Fruit fly (Drosophila melanogaster) whole organism, embryonic: Measurements from ENCODE around the gene Cpr78Ca.
A peak's percentile ranks its signal among the peaks of the same experiment; 100 is the strongest.

Experiments used
- Bteb2 ChIP-seq: fragments of 200-800 bp; sonication (Bioruptor generic); optimal IDR thresholded peaks from 2 replicates; lab custom pipeline; 2016; ENCODE audit warnings: missing biosample characterization, missing genetic modification characterization
- CG10959 ChIP-seq: fragments of 200-800 bp; sonication (Bioruptor generic); IDR thresholded peaks from 2 replicates; pipeline ENCODE4 v1.3.6; 2022; ENCODE audit warnings: missing biosample characterization, missing genetic modification characterization
- CG13424 ChIP-seq: fragments of 200-800 bp; sonication (Bioruptor generic); optimal IDR thresholded peaks from 2 replicates; lab custom pipeline; 2019; ENCODE audit warnings: missing biosample characterization, mild to moderate bottlenecking, missing genetic modification characterization, moderate library complexity
- CG13894 ChIP-seq: fragments of 200-800 bp; sonication (Bioruptor generic); optimal IDR thresholded peaks from 3 replicates; lab custom pipeline; 2018; ENCODE audit warnings: missing biosample characterization, mild to moderate bottlenecking, missing genetic modification characterization, moderate library complexity
- CG1602 ChIP-seq: fragments of 200-800 bp; sonication (Bioruptor generic); optimal IDR thresholded peaks from 3 replicates; lab custom pipeline; 2016; ENCODE audit warnings: missing biosample characterization, missing genetic modification characterization
- CG2120 ChIP-seq: fragments of 200-800 bp; sonication (Bioruptor generic); optimal IDR thresholded peaks from 3 replicates; lab custom pipeline; 2016; ENCODE audit warnings: missing biosample characterization, missing genetic modification characterization
- CG31388 ChIP-seq: fragments of 200-800 bp; sonication (Bioruptor generic); optimal IDR thresholded peaks from 2 replicates; lab custom pipeline; 2016; ENCODE audit warnings: missing biosample characterization, missing genetic modification characterization
- CG3281 ChIP-seq: fragments of 200-800 bp; sonication (Bioruptor generic); optimal IDR thresholded peaks from 3 replicates; lab custom pipeline; 2017; ENCODE audit warnings: missing biosample characterization, mild to moderate bottlenecking, missing genetic modification characterization
- CG34224 ChIP-seq: fragments of 200-800 bp; sonication (Bioruptor generic); IDR thresholded peaks from 3 replicates; pipeline ENCODE4 v1.3.6; 2022; ENCODE audit warnings: missing biosample characterization, missing genetic modification characterization; ENCODE audit not compliant: partially characterized antibody
- CG34376 ChIP-seq: fragments of 200-800 bp; sonication (Bioruptor generic); optimal IDR thresholded peaks from 2 replicates; lab custom pipeline; 2018; ENCODE audit warnings: missing biosample characterization, mild to moderate bottlenecking, missing genetic modification characterization
- CG3726 ChIP-seq: fragments of 200-800 bp; sonication (Bioruptor generic); IDR thresholded peaks from 3 replicates; pipeline ENCODE4, ENCODE4 v1.3.6; 2022; ENCODE audit warnings: missing biosample characterization, missing genetic modification characterization
- CG4282 ChIP-seq: fragments of 200-800 bp; sonication (Bioruptor generic); optimal IDR thresholded peaks from 2 replicates; lab custom pipeline; 2016; ENCODE audit warnings: missing biosample characterization, missing genetic modification characterization
- CG5180 ChIP-seq: fragments of 200-800 bp; sonication (Bioruptor generic); optimal IDR thresholded peaks from 3 replicates; lab custom pipeline; 2017; ENCODE audit warnings: missing biosample characterization, missing genetic modification characterization, mild to moderate bottlenecking, moderate library complexity, missing genetic modification reagents
- CG7271 ChIP-seq: fragments of 200-800 bp; sonication (Bioruptor generic); optimal IDR thresholded peaks from 2 replicates; lab custom pipeline; 2018; ENCODE audit warnings: missing biosample characterization, mild to moderate bottlenecking, missing genetic modification characterization, moderate library complexity
- CG7786 ChIP-seq: fragments of 200-800 bp; sonication (Bioruptor generic); optimal IDR thresholded peaks from 2 replicates; lab custom pipeline; 2016; ENCODE audit warnings: missing biosample characterization, missing genetic modification characterization
- CG7839 ChIP-seq: fragments of 200-800 bp; sonication (Bioruptor generic); optimal IDR thresholded peaks from 3 replicates; lab custom pipeline; 2018; ENCODE audit warnings: missing biosample characterization, mild to moderate bottlenecking, missing genetic modification characterization, moderate library complexity
- CG8359 ChIP-seq: fragments of 200-800 bp; sonication (Bioruptor generic); optimal IDR thresholded peaks from 2 replicates; lab custom pipeline; 2017; ENCODE audit warnings: missing biosample characterization, mild to moderate bottlenecking, missing genetic modification characterization, borderline replicate concordance
- CG8388 ChIP-seq: fragments of 200-800 bp; sonication (Bioruptor generic); optimal IDR thresholded peaks from 2 replicates; lab custom pipeline; 2019; ENCODE audit warnings: missing biosample characterization, mild to moderate bottlenecking, missing genetic modification characterization, moderate library complexity
- Dip3 ChIP-seq: fragments of 200-800 bp; sonication (Bioruptor generic); optimal IDR thresholded peaks from 3 replicates; lab custom pipeline; 2016; ENCODE audit warnings: missing biosample characterization, missing genetic modification characterization
- Fer2 ChIP-seq: fragments of 200-800 bp; sonication (Bioruptor generic); optimal IDR thresholded peaks from 2 replicates; lab custom pipeline; 2018; ENCODE audit warnings: missing biosample characterization, mild to moderate bottlenecking, missing genetic modification characterization, moderate library complexity
- Gsc ChIP-seq: fragments of 200-800 bp; sonication (Bioruptor generic); IDR thresholded peaks from 2 replicates; pipeline ENCODE4 v1.3.6; 2022; ENCODE audit warnings: missing biosample characterization, missing genetic modification characterization
- Hmx ChIP-seq: fragments of 200-800 bp; sonication (Bioruptor generic); optimal IDR thresholded peaks from 2 replicates; lab custom pipeline; 2016; ENCODE audit warnings: missing biosample characterization, missing genetic modification characterization
- Hr39 ChIP-seq: fragments of >200 bp; optimal IDR thresholded peaks from 2 replicates; lab custom pipeline; 2017
- NFAT ChIP-seq: fragments of 200-800 bp; sonication (Bioruptor generic); IDR thresholded peaks from 2 replicates; pipeline ENCODE4 v1.3.6; 2022; ENCODE audit warnings: missing biosample characterization, missing genetic modification characterization
- Nf-YB ChIP-seq: fragments of 200-800 bp; sonication (Bioruptor generic); optimal IDR thresholded peaks from 3 replicates; lab custom pipeline; 2019; ENCODE audit warnings: missing biosample characterization, mild to moderate bottlenecking, missing genetic modification characterization, moderate library complexity
- Ravus ChIP-seq: fragments of 200-800 bp; sonication (Bioruptor generic); IDR thresholded peaks from 2 replicates; pipeline ENCODE4 v1.3.6; 2022; ENCODE audit warnings: missing biosample characterization, missing genetic modification characterization
- Sry-β ChIP-seq: fragments of 200-800 bp; sonication (Bioruptor generic); optimal IDR thresholded peaks from 2 replicates; lab custom pipeline; 2018; ENCODE audit warnings: missing biosample characterization, mild to moderate bottlenecking, missing genetic modification characterization, moderate library complexity
- Sry-δ ChIP-seq: fragments of 200-800 bp; sonication (Bioruptor generic); optimal IDR thresholded peaks from 2 replicates; lab custom pipeline; 2016; ENCODE audit warnings: missing biosample characterization, missing genetic modification characterization
- Vsx1 ChIP-seq: fragments of 200-800 bp; sonication (Bioruptor generic); optimal IDR thresholded peaks from 2 replicates; lab custom pipeline; 2017; ENCODE audit warnings: missing biosample characterization, mild to moderate bottlenecking, missing genetic modification characterization, missing genetic modification reagents
- YL-1 ChIP-seq: fragments of 200-800 bp; sonication (Bioruptor generic); optimal IDR thresholded peaks from 3 replicates; lab custom pipeline; 2017; ENCODE audit warnings: missing biosample characterization, mild to moderate bottlenecking, missing genetic modification characterization
- ash1 ChIP-seq: fragments of 200-800 bp; sonication (Bioruptor generic); optimal IDR thresholded peaks from 2 replicates; lab custom pipeline; 2018; ENCODE audit warnings: missing biosample characterization, mild to moderate bottlenecking, missing genetic modification characterization
- cato ChIP-seq: fragments of 200-800 bp; sonication (Bioruptor generic); optimal IDR thresholded peaks from 2 replicates; lab custom pipeline; 2016; ENCODE audit warnings: missing biosample characterization, missing genetic modification characterization, borderline replicate concordance
- dati ChIP-seq: fragments of 200-800 bp; sonication (Bioruptor generic); IDR thresholded peaks from 2 replicates; pipeline ENCODE4 v1.3.6; 2022; ENCODE audit warnings: missing biosample characterization, missing genetic modification characterization
- dimm ChIP-seq: fragments of 200-800 bp; sonication (Bioruptor generic); IDR thresholded peaks from 2 replicates; pipeline ENCODE4 v1.3.6; 2022; ENCODE audit warnings: missing biosample characterization, missing genetic modification characterization
- disco-r ChIP-seq: fragments of 200-800 bp; sonication (Bioruptor generic); optimal IDR thresholded peaks from 2 replicates; lab custom pipeline; 2016; ENCODE audit warnings: missing biosample characterization, missing genetic modification characterization
- gcm2 ChIP-seq: fragments of 200-800 bp; sonication (Bioruptor generic); optimal IDR thresholded peaks from 2 replicates; lab custom pipeline; 2016; ENCODE audit warnings: missing biosample characterization, missing genetic modification characterization
- hb ChIP-seq: fragments of 200-800 bp; sonication (Bioruptor generic); IDR thresholded peaks from 3 replicates; pipeline ENCODE4 v1.3.6; 2022; ENCODE audit warnings: missing biosample characterization, missing genetic modification characterization; ENCODE audit not compliant: partially characterized antibody
- insv ChIP-seq, 2 experiments: fragments of 200-800 bp; sonication (Bioruptor generic); optimal IDR thresholded peaks; 3 replicates each; lab custom pipeline; 2016 to 2018; ENCODE audit warnings: missing biosample characterization in 2 of 2, missing genetic modification characterization in 2 of 2
- lab ChIP-seq: fragments of 200-800 bp; sonication (Bioruptor generic); optimal IDR thresholded peaks from 3 replicates; lab custom pipeline; 2017; ENCODE audit warnings: missing biosample characterization, missing genetic modification characterization, mild to moderate bottlenecking, moderate library complexity, missing genetic modification reagents
- lilli ChIP-seq: fragments of 200-800 bp; sonication (Bioruptor generic); optimal IDR thresholded peaks from 3 replicates; lab custom pipeline; 2016; ENCODE audit warnings: missing biosample characterization, missing genetic modification characterization
- lola ChIP-seq, 3 experiments: fragments of >200 bp in 2 of 3; fragments of 200-800 bp in 1 of 3; sonication (Bioruptor generic) in 1 of 3; optimal IDR thresholded peaks; 2 replicates each; lab custom pipeline; 2017 to 2019; ENCODE audit warnings: missing biosample characterization in 3 of 3, missing genetic modification characterization in 3 of 3, mild to moderate bottlenecking in 1 of 3, moderate library complexity in 1 of 3
- nau ChIP-seq: fragments of 200-800 bp; sonication (Bioruptor generic); optimal IDR thresholded peaks from 3 replicates; lab custom pipeline; 2017; ENCODE audit warnings: missing biosample characterization, mild to moderate bottlenecking, missing genetic modification characterization, missing genetic modification reagents
- pfk ChIP-seq: fragments of 200-800 bp; sonication (Bioruptor generic); optimal IDR thresholded peaks from 2 replicates; lab custom pipeline; 2018; ENCODE audit warnings: missing biosample characterization, mild to moderate bottlenecking, missing genetic modification characterization, moderate library complexity
- ro ChIP-seq: fragments of 200-800 bp; sonication (Bioruptor generic); IDR thresholded peaks from 2 replicates; pipeline ENCODE4 v1.3.6; 2022; ENCODE audit warnings: missing biosample characterization, missing genetic modification characterization
- sens ChIP-seq: fragments of 200-800 bp; sonication (Bioruptor generic); peaks from one replicate; lab custom pipeline; 2016; ENCODE audit warnings: missing biosample characterization, missing genetic modification characterization
- slbo ChIP-seq: fragments of 200-800 bp; sonication (Bioruptor generic); IDR thresholded peaks from 2 replicates; pipeline ENCODE4 v1.3.6; 2022; ENCODE audit warnings: missing biosample characterization, missing genetic modification characterization
- stc ChIP-seq: fragments of 200-800 bp; sonication (Bioruptor generic); IDR thresholded peaks from 2 replicates; pipeline ENCODE4 v1.3.6; 2022; ENCODE audit warnings: missing biosample characterization, missing genetic modification characterization
- tin ChIP-seq: fragments of 200-800 bp; sonication (Bioruptor generic); optimal IDR thresholded peaks from 3 replicates; lab custom pipeline; 2016; ENCODE audit warnings: missing biosample characterization, missing genetic modification characterization
- toy ChIP-seq: fragments of 200-800 bp; sonication (Bioruptor generic); IDR thresholded peaks from 2 replicates; pipeline ENCODE4 v1.3.6; 2022; ENCODE audit warnings: missing biosample characterization, missing genetic modification characterization
- vnd ChIP-seq: fragments of 200-800 bp; sonication (Bioruptor generic); IDR thresholded peaks from 3 replicates; pipeline ENCODE4 v1.3.6; 2022; ENCODE audit warnings: missing biosample characterization, missing genetic modification characterization; ENCODE audit not compliant: partially characterized antibody
- yki ChIP-seq: fragments of >200 bp; optimal IDR thresholded peaks from 3 replicates; lab custom pipeline; 2018

The Cpr78Ca gene

dm6 chr3L:21304400-21304799 is 11.8 kb upstream of the Cpr78Ca start, which contains the start of the genes CG11309 and CG7632 (continued):
- TF ChIP-seq Nf-YB (GFP tag; lab: Kevin White, UChicago), result peak; percentile 93
- TF ChIP-seq CG10959 (GFP tag; lab: Robert Waterston, UW), result peak; percentile 97
- TF ChIP-seq CG31388, result peak; percentile 95
- TF ChIP-seq CG13424 (tag; lab: Kevin White, UChicago), result peak; percentile 100
- TF ChIP-seq slbo (GFP tag; lab: Robert Waterston, UW), result peak; percentile 94
- TF ChIP-seq nau (GFP tag; lab: Kevin White, UChicago), result peak; percentile 99
- TF ChIP-seq CG3726 (GFP tag; lab: Robert Waterston, UW), result peak; percentile 97
- TF ChIP-seq CG5180 (GFP tag; lab: Kevin White, UChicago), result peak; percentile 94
- peak; percentile 95 for TF ChIP-seq dati
- TF ChIP-seq Hmx (GFP tag; lab: Kevin White, UChicago), result peak; percentile 96
- peak; percentile 98 for TF ChIP-seq Dip3 (GFP tag; lab: Kevin White, UChicago)
- peak; percentile 98 for TF ChIP-seq CG1602 (GFP tag; lab: Kevin White, UChicago)
- TF ChIP-seq toy (GFP tag; lab: Robert Waterston, UW), result peak; percentile 97
- TF ChIP-seq Vsx1 (GFP tag; lab: Kevin White, UChicago), result peak; percentile 98
- peak; percentile 100 for TF ChIP-seq lab (GFP tag; lab: Kevin White, UChicago)
- TF ChIP-seq ro (GFP tag; lab: Robert Waterston, UW), result peak; percentile 81
- peak; percentile 93 for TF ChIP-seq dimm
- peak; percentile 99 for TF ChIP-seq stc
- peak; percentile 99 for TF ChIP-seq CG13894 (tag; lab: Kevin White, UChicago)
- peak; percentile 97 for TF ChIP-seq disco-r (GFP tag; lab: Kevin White, UChicago)
- TF ChIP-seq Sry-β (GFP tag; lab: Kevin White, UChicago), result peak; percentile 81
- peak; percentile 99 for TF ChIP-seq tin (GFP tag; lab: Kevin White, UChicago)
- peak; percentile 96 for TF ChIP-seq gcm2 (GFP tag; lab: Kevin White, UChicago)
- peak in 1 of 3 experiments; percentile 100 for TF ChIP-seq lola (GFP tag; optimal IDR thresholded peaks at IDR 0.05; lab: Kevin White, UChicago)
- TF ChIP-seq CG8359 (GFP tag; lab: Kevin White, UChicago), result peak; percentile 95
- TF ChIP-seq pfk (GFP tag; lab: Kevin White, UChicago), result peak; percentile 88
- TF ChIP-seq CG7271 (tag; lab: Kevin White, UChicago), result peak; percentile 100
- peak; percentile 100 for TF ChIP-seq CG34376 (GFP tag; lab: Kevin White, UChicago)
- TF ChIP-seq Ravus (GFP tag; lab: Robert Waterston, UW), result peak; percentile 90
- TF ChIP-seq yki (lab: Kevin White, UChicago), result peak; percentile 57
- TF ChIP-seq Sry-δ (GFP tag; lab: Kevin White, UChicago), result peak; percentile 79
- no peak for TF ChIP-seq vnd
- no peak for TF ChIP-seq hb (GFP tag; lab: Robert Waterston, UW)
- peak; percentile 96 for TF ChIP-seq CG4282 (GFP tag; lab: Kevin White, UChicago)
- peak; percentile 100 for TF ChIP-seq sens
- peak; percentile 99 for TF ChIP-seq Fer2 (tag; lab: Kevin White, UChicago)
- peak; percentile 99 for TF ChIP-seq YL-1 (GFP tag; lab: Kevin White, UChicago)
- TF ChIP-seq CG8388 (GFP tag; lab: Kevin White, UChicago), result peak; percentile 100
- TF ChIP-seq CG3281 (GFP tag; lab: Kevin White, UChicago), result peak; percentile 100
- TF ChIP-seq CG2120 (GFP tag; lab: Kevin White, UChicago), result peak; percentile 99
- peak; percentile 48 to 87 for TF ChIP-seq insv (GFP tag; optimal IDR thresholded peaks at IDR 0.05; lab: Kevin White, UChicago)
- TF ChIP-seq Bteb2, result peak; percentile 99
- no peak for TF ChIP-seq Hr39 (lab: Kevin White, UChicago)
- TF ChIP-seq CG34224, result no peak; the same call in 2 of the 3 replicates
- TF ChIP-seq cato, result peak; percentile 98
- peak; percentile 98 for TF ChIP-seq CG7786
- TF ChIP-seq NFAT (GFP tag; lab: Robert Waterston, UW), result peak; percentile 97
- TF ChIP-seq lilli, result peak; percentile 99
- TF ChIP-seq CG7839 (tag; lab: Kevin White, UChicago), result peak; percentile 99
- peak; percentile 98 for TF ChIP-seq ash1
- TF ChIP-seq Gsc, result peak; percentile 61; the same call in 1 of the 2 replicates
